Worm (Caenorhabditis elegans): ENCODE measurements around the gene C18A3.7.
A peak's percentile ranks its signal among the peaks of the same experiment; 100 is the strongest.

Gene C18A3.7

ce11 chrII:5715745-5716357 is 14.4 kb downstream of the C18A3.7 start, which contains the start of the genes C18A3.10 and C18A3.3:
Gene C18A3.10 (minus strand): TSS chrII:5715845.
Gene C18A3.3 (plus strand): TSS chrII:5716307.
- TF ChIP-seq pha-4 (GFP tag; IDR thresholded peaks at IDR 0.05): no peak
- TF ChIP-seq pha-4 (tag; optimal IDR thresholded peaks at IDR 0.05): no peak
- peak; percentile 59 for TF ChIP-seq mes-2 (tag; optimal IDR thresholded peaks at IDR 0.05; ENCODE audit: poor library complexity, severe bottlenecking)

ce11 chrII:5714807-5715206 is 15.4 kb downstream of the C18A3.7 start, which contains the start of the genes tiar-1 and lelo-4:
Gene tiar-1 (minus strand): TSS chrII:5714823.
Gene lelo-4 (plus strand): TSS chrII:5714924.
- TF ChIP-seq dve-1 (tag; optimal IDR thresholded peaks at IDR 0.05; ENCODE audit: insufficient read depth) (peak; percentile 58), mdt-29 (GFP tag; IDR thresholded peaks at IDR 0.05) (no peak), zip-11 (GFP tag; IDR thresholded peaks at IDR 0.05) (no peak), nhr-102 (tag; optimal IDR thresholded peaks at IDR 0.05) (no peak), lsy-2 (tag; optimal IDR thresholded peaks at IDR 0.05) (peak in 1 of 2 experiments; percentile 83), F44E2.7 (GFP tag; IDR thresholded peaks at IDR 0.05) (no peak), ztf-7 (tag; optimal IDR thresholded peaks at IDR 0.05) (no peak), ceh-62 (tag; optimal IDR thresholded peaks at IDR 0.05) (no peak), daf-8 (GFP tag; IDR thresholded peaks at IDR 0.05) (no peak), tra-1 (GFP tag; IDR thresholded peaks at IDR 0.05) (no peak), zip-2 (tag; optimal IDR thresholded peaks at IDR 0.05) (no peak), unc-130 (GFP tag; optimal IDR thresholded peaks at IDR 0.05) (peak; percentile 9), mep-1 (tag; optimal IDR thresholded peaks at IDR 0.05) (peak; percentile 55), T26A8.4 (GFP tag; IDR thresholded peaks at IDR 0.05) (no peak), Y5F2A.4 (GFP tag; optimal IDR thresholded peaks at IDR 0.05) (no peak), Y75B8A.6 (GFP tag; IDR thresholded peaks at IDR 0.05) (no peak), dmd-9 (GFP tag; IDR thresholded peaks at IDR 0.05) (no peak), lin-1 (GFP tag; IDR thresholded peaks at IDR 0.05) (no peak), ces-1 (GFP tag; optimal IDR thresholded peaks at IDR 0.05) (no peak), aha-1 (tag) (no peak), ama-1 (optimal IDR thresholded peaks at IDR 0.05) (peak; percentile 47), lim-7 (GFP tag; IDR thresholded peaks at IDR 0.05) (no peak), madf-5 (GFP tag; IDR thresholded peaks at IDR 0.05) (no peak), Y105C5A.15 (GFP tag; IDR thresholded peaks at IDR 0.05) (no peak), mdl-1 (tag; optimal IDR thresholded peaks at IDR 0.05) (no peak), unc-62 (GFP tag; optimal IDR thresholded peaks at IDR 0.05 in 1 of 2) (peak in 1 of 2 experiments; percentile 87), unc-62 (tag; optimal IDR thresholded peaks at IDR 0.05) (no peak), D1046.2 (GFP tag; IDR thresholded peaks at IDR 0.05) (no peak), nhr-10 (tag; optimal IDR thresholded peaks at IDR 0.05) (no peak), gei-8 (GFP tag; optimal IDR thresholded peaks at IDR 0.05) (no peak), vab-7 (GFP tag; IDR thresholded peaks at IDR 0.05) (no peak), ceh-20 (GFP tag; IDR thresholded peaks at IDR 0.05) (no peak), ctbp-1 (GFP tag; IDR thresholded peaks at IDR 0.05) (no peak), snpc-1.2 (GFP tag; IDR thresholded peaks at IDR 0.05) (no peak), zfp-3 (GFP tag; conservative IDR thresholded peaks at IDR 0.05) (no peak), ceh-44 (GFP tag; IDR thresholded peaks at IDR 0.05) (no peak), lin-39 (tag; optimal IDR thresholded peaks at IDR 0.05) (no peak), ceh-28 (tag; optimal IDR thresholded peaks at IDR 0.05) (no peak), spr-1 (tag; optimal IDR thresholded peaks at IDR 0.05) (no peak), lin-15B (tag; optimal IDR thresholded peaks at IDR 0.05) (no peak), R02D3.7 (tag; optimal IDR thresholded peaks at IDR 0.05) (no peak), daf-19 (GFP tag; conservative IDR thresholded peaks at IDR 0.05) (no peak), lin-38 (GFP tag; IDR thresholded peaks at IDR 0.05) (peak; percentile 53), mes-2 (tag; optimal IDR thresholded peaks at IDR 0.05; ENCODE audit: poor library complexity, severe bottlenecking) (peak; percentile 84), lin-13 (GFP tag; optimal IDR thresholded peaks at IDR 0.05) (peak; percentile 64), nhr-41 (GFP tag; IDR thresholded peaks at IDR 0.05) (no peak), cey-2 (tag; optimal IDR thresholded peaks at IDR 0.05; ENCODE audit: borderline replicate concordance, insufficient read depth) (no peak), ztf-11 (tag; optimal IDR thresholded peaks at IDR 0.05) (no peak)
